Fruit fly (Drosophila melanogaster) whole organism, embryonic: ENCODE data around the gene CtBP.

Experiments
- BEAF-32 ChIP-seq: fragments of 200-800 bp; sonication (Bioruptor generic); optimal IDR thresholded peaks from 3 replicates; lab custom pipeline; 2017; ENCODE audit warnings: missing biosample characterization, missing genetic modification characterization, mild to moderate bottlenecking, moderate library complexity, missing genetic modification reagents
- Blimp-1 ChIP-seq: fragments of 200-800 bp; sonication (Bioruptor generic); optimal IDR thresholded peaks from 3 replicates; lab custom pipeline; 2018; ENCODE audit warnings: missing biosample characterization, missing genetic modification characterization, mild to moderate bottlenecking, moderate library complexity, missing genetic modification reagents
- CG10321 ChIP-seq: fragments of 200-800 bp; sonication (Bioruptor generic); IDR thresholded peaks from 2 replicates; pipeline ENCODE4 v1.3.6; 2022; ENCODE audit warnings: missing biosample characterization, missing genetic modification characterization
- CG11560 ChIP-seq: fragments of 200-800 bp; sonication (Bioruptor generic); IDR thresholded peaks from 3 replicates; pipeline ENCODE4 v1.3.6; 2022; ENCODE audit warnings: missing biosample characterization, missing genetic modification characterization
- CG11723 ChIP-seq: fragments of 200-800 bp; sonication (Bioruptor generic); optimal IDR thresholded peaks from 2 replicates; lab custom pipeline; 2017; ENCODE audit warnings: missing biosample characterization, mild to moderate bottlenecking, missing genetic modification characterization
- CG12071 ChIP-seq: fragments of 200-800 bp; sonication (Bioruptor generic); optimal IDR thresholded peaks from 3 replicates; lab custom pipeline; 2018; ENCODE audit warnings: missing biosample characterization, mild to moderate bottlenecking, missing genetic modification characterization
- CG12219 ChIP-seq: fragments of 200-800 bp; sonication (Bioruptor generic); optimal IDR thresholded peaks from 3 replicates; lab custom pipeline; 2018; ENCODE audit warnings: missing biosample characterization, mild to moderate bottlenecking, missing genetic modification characterization
- CG12391 ChIP-seq: fragments of 200-800 bp; sonication (Bioruptor generic); optimal IDR thresholded peaks from 3 replicates; lab custom pipeline; 2018; ENCODE audit warnings: missing biosample characterization, mild to moderate bottlenecking, missing genetic modification characterization, moderate library complexity
- CG13894 ChIP-seq: fragments of 200-800 bp; sonication (Bioruptor generic); optimal IDR thresholded peaks from 3 replicates; lab custom pipeline; 2018; ENCODE audit warnings: missing biosample characterization, mild to moderate bottlenecking, missing genetic modification characterization, moderate library complexity
- CG14050 ChIP-seq: fragments of 200-800 bp; sonication (Bioruptor generic); IDR thresholded peaks from 3 replicates; pipeline ENCODE4 v1.3.6; 2022; ENCODE audit warnings: missing biosample characterization, missing genetic modification characterization
- CG1529 ChIP-seq: fragments of 200-800 bp; sonication (Bioruptor generic); optimal IDR thresholded peaks from 3 replicates; lab custom pipeline; 2018; ENCODE audit warnings: missing biosample characterization, missing genetic modification characterization
- CG15514 ChIP-seq: fragments of 200-800 bp; sonication (Bioruptor generic); optimal IDR thresholded peaks from 3 replicates; lab custom pipeline; 2017; ENCODE audit warnings: missing biosample characterization, missing genetic modification characterization, mild to moderate bottlenecking, moderate library complexity, missing genetic modification reagents
- CG17912 ChIP-seq: fragments of 200-800 bp; sonication (Bioruptor generic); optimal IDR thresholded peaks from 2 replicates; lab custom pipeline; 2018; ENCODE audit warnings: missing biosample characterization, mild to moderate bottlenecking, missing genetic modification characterization
- CG18011 ChIP-seq: fragments of 200-800 bp; sonication (Bioruptor generic); optimal IDR thresholded peaks from 2 replicates; lab custom pipeline; 2017; ENCODE audit warnings: missing biosample characterization, missing genetic modification characterization, mild to moderate bottlenecking, moderate library complexity, missing genotype
- CG3065 ChIP-seq: fragments of 200-800 bp; sonication (Bioruptor generic); optimal IDR thresholded peaks from 2 replicates; lab custom pipeline; 2016; ENCODE audit warnings: missing biosample characterization, missing genetic modification characterization
- CG32532 ChIP-seq: fragments of 200-800 bp; sonication (Bioruptor generic); IDR thresholded peaks from 2 replicates; pipeline ENCODE4 v1.3.6; 2022; ENCODE audit warnings: missing biosample characterization, missing genetic modification characterization
- CG6254 ChIP-seq: fragments of 200-800 bp; sonication (Bioruptor generic); optimal IDR thresholded peaks from 3 replicates; lab custom pipeline; 2017; ENCODE audit warnings: mild to moderate bottlenecking, missing biosample characterization, missing genetic modification reagents, missing genetic modification characterization
- CG6654 ChIP-seq: fragments of 200-800 bp; sonication (Bioruptor generic); optimal IDR thresholded peaks from 2 replicates; lab custom pipeline; 2017; ENCODE audit warnings: missing biosample characterization, mild to moderate bottlenecking, missing genetic modification characterization
- Dad ChIP-seq: fragments of 200-800 bp; sonication (Bioruptor generic); optimal IDR thresholded peaks from 3 replicates; lab custom pipeline; 2016; ENCODE audit warnings: missing biosample characterization, missing genetic modification characterization
- Elba2 ChIP-seq: fragments of 200-800 bp; sonication (Bioruptor generic); optimal IDR thresholded peaks from 3 replicates; lab custom pipeline; 2016; ENCODE audit warnings: missing biosample characterization, missing genetic modification characterization
- H15 ChIP-seq: fragments of 200-800 bp; sonication (Bioruptor generic); IDR thresholded peaks from 3 replicates; pipeline ENCODE4 v1.3.6; 2022; ENCODE audit warnings: missing biosample characterization, missing genetic modification characterization
- Hey ChIP-seq: fragments of 200-800 bp; sonication (Bioruptor generic); optimal IDR thresholded peaks from 3 replicates; lab custom pipeline; 2018; ENCODE audit warnings: missing biosample characterization, mild to moderate bottlenecking, missing genetic modification characterization
- Hmx ChIP-seq: fragments of 200-800 bp; sonication (Bioruptor generic); optimal IDR thresholded peaks from 2 replicates; lab custom pipeline; 2016; ENCODE audit warnings: missing biosample characterization, missing genetic modification characterization
- MESR4 ChIP-seq: fragments of 200-800 bp; sonication (Bioruptor generic); optimal IDR thresholded peaks from 2 replicates; lab custom pipeline; 2018; ENCODE audit warnings: missing biosample characterization, mild to moderate bottlenecking, missing genetic modification characterization, moderate library complexity
- Oli ChIP-seq: fragments of 200-800 bp; sonication (Bioruptor generic); optimal IDR thresholded peaks from 2 replicates; lab custom pipeline; 2018; ENCODE audit warnings: missing biosample characterization, mild to moderate bottlenecking, missing genetic modification characterization, moderate library complexity
- TFAM ChIP-seq: fragments of 200-800 bp; sonication (Bioruptor generic); optimal IDR thresholded peaks from 2 replicates; lab custom pipeline; 2017; ENCODE audit warnings: missing biosample characterization, missing genetic modification characterization, inconsistent platforms
- ac ChIP-seq: fragments of 200-800 bp; sonication (Bioruptor generic); optimal IDR thresholded peaks from 3 replicates; lab custom pipeline; 2017; ENCODE audit warnings: missing biosample characterization, mild to moderate bottlenecking, missing genetic modification characterization
- al ChIP-seq: fragments of 200-800 bp; sonication (Bioruptor generic); IDR thresholded peaks from 2 replicates; pipeline ENCODE4 v1.3.6; 2022; ENCODE audit warnings: missing biosample characterization, missing genetic modification characterization
- ase ChIP-seq: fragments of 200-800 bp; sonication (Bioruptor generic); IDR thresholded peaks from 3 replicates; pipeline ENCODE4 v1.3.6; 2022; ENCODE audit warnings: missing biosample characterization, missing genetic modification characterization
- cad ChIP-seq: fragments of >200 bp; optimal IDR thresholded peaks from 2 replicates; lab custom pipeline; 2017; ENCODE audit warnings: missing biosample characterization, missing genetic modification characterization
- chinmo ChIP-seq: fragments of 200-800 bp; sonication (Bioruptor generic); IDR thresholded peaks from 4 replicates; pipeline ENCODE4 v1.3.6; 2022; ENCODE audit warnings: missing biosample characterization, missing genetic modification characterization; ENCODE audit not compliant: partially characterized antibody
- dmrt11E ChIP-seq: fragments of 200-800 bp; sonication (Bioruptor generic); optimal IDR thresholded peaks from 3 replicates; lab custom pipeline; 2018; ENCODE audit warnings: missing biosample characterization, mild to moderate bottlenecking, missing genetic modification characterization, moderate library complexity
- fd64A ChIP-seq: fragments of 200-800 bp; sonication (Bioruptor generic); optimal IDR thresholded peaks from 3 replicates; lab custom pipeline; 2018; ENCODE audit warnings: missing biosample characterization, mild to moderate bottlenecking, missing genetic modification characterization
- gro ChIP-seq: fragments of 200-800 bp; sonication (Bioruptor generic); optimal IDR thresholded peaks from 2 replicates; lab custom pipeline; 2016; ENCODE audit warnings: missing biosample characterization, missing genetic modification characterization
- insv ChIP-seq, 2 experiments: fragments of 200-800 bp; sonication (Bioruptor generic); optimal IDR thresholded peaks; 3 replicates each; lab custom pipeline; 2016 to 2018; ENCODE audit warnings: missing biosample characterization in 2 of 2, missing genetic modification characterization in 2 of 2
- kay ChIP-seq: fragments of 200-800 bp; sonication (Bioruptor generic); optimal IDR thresholded peaks from 2 replicates; lab custom pipeline; 2016; ENCODE audit warnings: missing biosample characterization, missing genetic modification characterization
- ken ChIP-seq: fragments of 200-800 bp; sonication (Bioruptor generic); IDR thresholded peaks from 3 replicates; pipeline ENCODE4 v1.3.6; 2022; ENCODE audit warnings: missing biosample characterization, missing genetic modification characterization
- knrl ChIP-seq: fragments of 200-800 bp; sonication (Bioruptor generic); IDR thresholded peaks from 3 replicates; pipeline ENCODE4 v1.3.6; 2022; ENCODE audit warnings: missing biosample characterization, missing genetic modification characterization; ENCODE audit not compliant: partially characterized antibody
- luna ChIP-seq: fragments of 200-800 bp; sonication (Bioruptor generic); optimal IDR thresholded peaks from 2 replicates; lab custom pipeline; 2016; ENCODE audit warnings: missing biosample characterization, missing genetic modification characterization
- nerfin-2 ChIP-seq: fragments of 200-800 bp; sonication (Bioruptor generic); IDR thresholded peaks from 2 replicates; pipeline ENCODE4 v1.3.6; 2022; ENCODE audit warnings: missing biosample characterization, missing genetic modification characterization; ENCODE audit not compliant: partially characterized antibody
- odd ChIP-seq: fragments of 200-800 bp; sonication (Bioruptor generic); optimal IDR thresholded peaks from 2 replicates; lab custom pipeline; 2017; ENCODE audit warnings: missing biosample characterization, mild to moderate bottlenecking, missing genetic modification characterization
- otp ChIP-seq: fragments of 200-800 bp; sonication (Bioruptor generic); IDR thresholded peaks from 3 replicates; pipeline ENCODE4, ENCODE4 v1.3.6; 2022; ENCODE audit warnings: missing biosample characterization, missing genetic modification characterization
- ranshi ChIP-seq: fragments of 200-800 bp; sonication (Bioruptor generic); IDR thresholded peaks from 2 replicates; pipeline ENCODE4 v1.3.6; 2022; ENCODE audit warnings: missing biosample characterization, missing genetic modification characterization
- salm ChIP-seq: fragments of 200-800 bp; sonication (Bioruptor generic); optimal IDR thresholded peaks from 2 replicates; lab custom pipeline; 2018; ENCODE audit warnings: missing biosample characterization, mild to moderate bottlenecking, missing genetic modification characterization
- schlank ChIP-seq: fragments of 200-800 bp; sonication (Bioruptor generic); optimal IDR thresholded peaks from 2 replicates; lab custom pipeline; 2018; ENCODE audit warnings: missing biosample characterization, mild to moderate bottlenecking, missing genetic modification characterization
- sd ChIP-seq: fragments of 200-800 bp; sonication (Bioruptor generic); optimal IDR thresholded peaks from 3 replicates; lab custom pipeline; 2018; ENCODE audit warnings: missing biosample characterization, mild to moderate bottlenecking, missing genetic modification characterization, moderate library complexity
- stwl ChIP-seq: fragments of 200-800 bp; sonication (Bioruptor generic); optimal IDR thresholded peaks from 3 replicates; lab custom pipeline; 2018; ENCODE audit warnings: missing biosample characterization, mild to moderate bottlenecking, missing genetic modification characterization, moderate library complexity
- yki ChIP-seq: fragments of >200 bp; optimal IDR thresholded peaks from 3 replicates; lab custom pipeline; 2018
- zf30C ChIP-seq: fragments of 200-800 bp; sonication (Bioruptor generic); optimal IDR thresholded peaks from 3 replicates; lab custom pipeline; 2018; ENCODE audit warnings: missing biosample characterization, mild to moderate bottlenecking, missing genetic modification characterization

The CtBP gene

DNA sequence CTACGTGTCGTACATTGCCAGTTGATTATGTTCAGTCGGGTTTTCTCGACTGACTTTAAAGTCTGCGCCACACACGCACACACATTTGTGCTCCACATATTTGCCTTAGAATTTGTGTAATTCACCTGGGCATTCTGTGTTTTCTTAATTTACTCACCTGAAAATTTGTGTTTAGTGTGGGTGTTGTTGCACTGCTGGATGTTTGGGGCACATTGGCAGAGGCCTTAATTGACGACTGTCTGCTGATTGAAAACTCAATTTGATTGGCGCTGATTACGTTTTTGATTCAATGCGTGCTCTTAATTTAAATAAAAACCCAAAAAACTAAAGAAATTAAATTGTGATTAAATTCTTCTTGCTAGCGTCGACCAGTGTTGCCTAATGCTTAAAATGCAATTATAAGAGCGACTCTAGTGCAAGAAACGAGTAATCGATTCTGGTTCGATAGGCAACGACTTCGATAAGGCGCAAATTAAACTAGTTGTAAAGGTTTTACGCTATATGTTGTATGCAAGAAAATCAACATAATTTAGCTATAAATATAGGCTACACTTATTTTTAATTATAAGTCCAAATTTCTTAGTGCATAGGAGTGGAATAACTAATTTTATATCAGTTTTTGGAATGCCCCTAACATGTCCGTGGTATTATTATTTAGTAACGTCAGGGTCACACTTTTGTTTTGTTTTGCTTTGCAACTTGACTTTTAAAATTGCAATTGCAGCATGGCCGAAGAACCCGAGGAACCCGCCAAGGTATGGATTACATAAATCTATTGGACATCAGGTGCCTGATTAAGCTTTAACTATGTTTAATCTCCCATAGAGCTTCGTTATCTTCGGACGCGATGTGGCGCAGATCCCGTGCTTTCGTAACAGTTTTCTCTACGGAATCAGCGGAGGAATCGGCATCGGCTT lies 19.1 kb downstream of the CtBP start, which contains the start of the genes CG46281 and CG46280 (continued):
- no peak for TF ChIP-seq salm
- TF ChIP-seq cad (GFP tag; lab: Kevin White, UChicago): no peak
- TF ChIP-seq CG12219 (GFP tag; lab: Kevin White, UChicago): no peak
- TF ChIP-seq CG12071: no peak
- TF ChIP-seq BEAF-32: peak; percentile 68
- no peak; the same call in 2 of the 3 replicates for TF ChIP-seq knrl
- TF ChIP-seq ac: no peak
- TF ChIP-seq sd (tag; lab: Kevin White, UChicago): no peak
- peak; percentile 12 for TF ChIP-seq Dad (GFP tag; lab: Kevin White, UChicago)
- no peak for TF ChIP-seq Hey
- no peak for TF ChIP-seq nerfin-2 (GFP tag; lab: Robert Waterston, UW)
- TF ChIP-seq schlank: no peak
- TF ChIP-seq stwl (tag; lab: Kevin White, UChicago): peak; percentile 97
- TF ChIP-seq CG12391: no peak
- TF ChIP-seq Hmx (GFP tag; lab: Kevin White, UChicago): no peak
- no peak for TF ChIP-seq al (GFP tag; lab: Robert Waterston, UW)
- peak; percentile 98 for TF ChIP-seq CG15514 (GFP tag; lab: Kevin White, UChicago)
- TF ChIP-seq CG18011 (GFP tag; lab: Kevin White, UChicago): peak; percentile 11
- no peak for TF ChIP-seq CG13894 (tag; lab: Kevin White, UChicago)
- no peak for TF ChIP-seq CG14050 (GFP tag; lab: Robert Waterston, UW)
- TF ChIP-seq TFAM (GFP tag; lab: Kevin White, UChicago): no peak
- no peak for TF ChIP-seq CG11560
- no peak for TF ChIP-seq H15 (GFP tag; lab: Robert Waterston, UW)
- peak in 1 of 2 experiments; percentile 12 for TF ChIP-seq insv (GFP tag; optimal IDR thresholded peaks at IDR 0.05; lab: Kevin White, UChicago)
- no peak for TF ChIP-seq ken (GFP tag; lab: Robert Waterston, UW)
- no peak for TF ChIP-seq fd64A (GFP tag; lab: Kevin White, UChicago)
- TF ChIP-seq CG11723: no peak
- no peak for TF ChIP-seq CG3065 (GFP tag; lab: Kevin White, UChicago)
- TF ChIP-seq otp (GFP tag; lab: Robert Waterston, UW): no peak
- no peak for TF ChIP-seq CG6654 (GFP tag; lab: Kevin White, UChicago)
- TF ChIP-seq zf30C: no peak
- TF ChIP-seq Oli (tag; lab: Kevin White, UChicago): no peak
- no peak for TF ChIP-seq luna (GFP tag; lab: Kevin White, UChicago)
- peak; percentile 66 for TF ChIP-seq MESR4 (GFP tag; lab: Kevin White, UChicago)
- no peak for TF ChIP-seq kay (GFP tag; lab: Kevin White, UChicago)
- no peak for TF ChIP-seq CG32532 (GFP tag; lab: Robert Waterston, UW)
- TF ChIP-seq gro: no peak
- no peak for TF ChIP-seq CG10321 (GFP tag; lab: Robert Waterston, UW)
- no peak for TF ChIP-seq CG6254 (GFP tag; lab: Kevin White, UChicago)
- TF ChIP-seq CG17912 (GFP tag; lab: Kevin White, UChicago): no peak
- no peak for TF ChIP-seq chinmo
- TF ChIP-seq CG1529 (GFP tag; lab: Kevin White, UChicago): no peak
- no peak for TF ChIP-seq yki
- TF ChIP-seq Blimp-1 (GFP tag; lab: Kevin White, UChicago): no peak
- TF ChIP-seq ranshi (GFP tag; lab: Robert Waterston, UW): no peak
- no peak for TF ChIP-seq Elba2 (GFP tag; lab: Kevin White, UChicago)
- peak; percentile 19 for TF ChIP-seq dmrt11E
- no peak for TF ChIP-seq ase (GFP tag; lab: Robert Waterston, UW)
- TF ChIP-seq odd (GFP tag; lab: Kevin White, UChicago): no peak
